Worm (Caenorhabditis elegans) whole organism, L1 larva: ENCODE measurements around the gene W01C9.2.

Experiments
- ceh-63 ChIP-seq: fragments of 200-800 bp; sonication (Bioruptor generic); optimal IDR thresholded peaks from 2 replicates; lab custom pipeline; 2018; ENCODE audit warnings: mild to moderate bottlenecking, missing genetic modification characterization, missing compliant biosample characterization
- lin-13 ChIP-seq: fragments of 150-350 bp; optimal IDR thresholded peaks from 2 replicates; lab custom pipeline; 2014; ENCODE audit warnings: missing biosample characterization, missing genetic modification reagents, missing genetic modification characterization
- nhr-237 ChIP-seq: fragments of 150-350 bp; optimal IDR thresholded peaks from 2 replicates; lab custom pipeline; 2014; ENCODE audit warnings: missing biosample characterization, missing genetic modification characterization
- nhr-90 ChIP-seq: sonication (generic microtip); optimal IDR thresholded peaks from 2 replicates; lab custom pipeline; 2016; ENCODE audit warnings: mild to moderate bottlenecking, missing genetic modification characterization, missing compliant biosample characterization; ENCODE audit not compliant: poor library complexity
- pag-3 ChIP-seq: sonication (generic microtip); optimal IDR thresholded peaks from 2 replicates; lab custom pipeline; 2017; ENCODE audit warnings: missing genetic modification characterization, mild to moderate bottlenecking, missing compliant biosample characterization, antibody characterized with exemption, borderline replicate concordance; ENCODE audit not compliant: insufficient read depth
- rnt-1 ChIP-seq: sonication (generic microtip); optimal IDR thresholded peaks from 2 replicates; lab custom pipeline; 2016; ENCODE audit warnings: mild to moderate bottlenecking, missing genetic modification characterization, moderate library complexity, missing compliant biosample characterization
- ztf-11 ChIP-seq, 2 experiments: sonication (generic microtip); optimal IDR thresholded peaks; 2 replicates each; lab custom pipeline; 2016 to 2017; ENCODE audit warnings: missing genetic modification characterization in 2 of 2, missing biosample characterization in 1 of 2, missing compliant biosample characterization in 1 of 2

ce11 chrII:8585036-8585627, 49.0 kb downstream of the W01C9.2 start, which contains the start of gene F54C9.11:
- TF ChIP-seq nhr-90 (tag; lab: Kevin White, UChicago) (no peak), ceh-63 (no peak), pag-3 (tag; lab: Kevin White, UChicago) (no peak), rnt-1 (tag; lab: Kevin White, UChicago) (peak; percentile 42), ztf-11 (tag; optimal IDR thresholded peaks at IDR 0.05; lab: Kevin White, UChicago) (no peak), lin-13 (GFP tag; lab: Kevin White, UChicago) (no peak), nhr-237 (tag; lab: Kevin White, UChicago) (no peak)
